Fruit fly (Drosophila melanogaster): ENCODE data around the gene CG7582.

dm6 chr3R:29701739-29702138 is 19.7 kb upstream of the CG7582 start:
- TF ChIP-seq insv (optimal IDR thresholded peaks at IDR 0.05) (no peak), psq (optimal IDR thresholded peaks at IDR 0.05) (no peak), Myc (optimal IDR thresholded peaks at IDR 0.05) (no peak), ttk (optimal IDR thresholded peaks at IDR 0.05) (no peak), h (optimal IDR thresholded peaks at IDR 0.05) (no peak)
